1 fruit fly cellular context compared by ENCODE assay signal in the genomic region with DNA sequence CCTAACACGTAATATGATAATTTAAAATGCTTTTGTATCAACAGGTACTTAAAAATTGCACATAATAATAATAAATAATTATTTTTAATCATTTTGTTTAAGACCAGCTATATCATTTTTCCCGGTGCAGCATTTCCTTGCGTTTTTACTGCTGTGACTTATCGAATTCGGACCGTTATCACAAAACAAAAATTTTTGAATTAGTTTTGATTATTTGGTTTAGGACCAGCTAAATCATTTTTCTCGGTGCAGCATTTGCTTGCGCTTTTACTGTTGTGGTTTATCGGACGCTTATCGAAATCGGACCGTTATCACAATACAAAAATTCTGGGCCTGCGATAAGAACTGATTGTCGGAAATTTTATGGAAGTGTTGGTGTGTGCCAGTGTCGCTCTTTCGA.
TF ChIP-seq lines count a peak whose summit lies in the region.

No protein-coding gene starts in this region.

TF ChIP-seq in whole organism, embryonic, 481 proteins besides CTCF, POLR2A, EP300 and RAD21 (continued from another document and continues in another):
- TF ChIP-seq wek (GFP tag; optimal IDR thresholded peaks at IDR 0.05; lab: Kevin White, UChicago), result peak; percentile 55
- TF ChIP-seq CG31224 (GFP tag; IDR thresholded peaks at IDR 0.05; lab: Robert Waterston, UW), result peak; percentile 57; the same call in 1 of the 2 replicates
- peak; percentile 66 for TF ChIP-seq trem (tag; optimal IDR thresholded peaks at IDR 0.05; lab: Kevin White, UChicago)
- peak; percentile 75; the same call in 2 of the 3 replicates for TF ChIP-seq Mrtf (GFP tag; IDR thresholded peaks at IDR 0.05; lab: Robert Waterston, UW)
- peak; percentile 85 for TF ChIP-seq CoRest (tag; optimal IDR thresholded peaks at IDR 0.05; lab: Kevin White, UChicago)
- TF ChIP-seq CG12104 (GFP tag; optimal IDR thresholded peaks at IDR 0.05; lab: Kevin White, UChicago), result peak; percentile 74
- no peak for TF ChIP-seq BEAF-32 (GFP tag; optimal IDR thresholded peaks at IDR 0.05; lab: Kevin White, UChicago)
- peak; percentile 89 for TF ChIP-seq zf30C (GFP tag; optimal IDR thresholded peaks at IDR 0.05; lab: Kevin White, UChicago)
- TF ChIP-seq hth (optimal IDR thresholded peaks at IDR 0.05; lab: Kevin White, UChicago), result no peak
- peak; percentile 91 for TF ChIP-seq sens (GFP tag; lab: Kevin White, UChicago)
- peak; percentile 79 for TF ChIP-seq gsb-n (tag; optimal IDR thresholded peaks at IDR 0.05; lab: Kevin White, UChicago)
- TF ChIP-seq ato (GFP tag; IDR thresholded peaks at IDR 0.05; lab: Robert Waterston, UW; ENCODE audit: partially characterized antibody), result no peak
- peak; percentile 8 for TF ChIP-seq Atf3 (GFP tag; optimal IDR thresholded peaks at IDR 0.05; lab: Kevin White, UChicago)
- TF ChIP-seq Poxn (GFP tag; IDR thresholded peaks at IDR 0.05; lab: Robert Waterston, UW), result no peak
- TF ChIP-seq Camta (GFP tag; optimal IDR thresholded peaks at IDR 0.05; lab: Kevin White, UChicago), result peak; percentile 42
- no peak; the same call in 1 of the 3 replicates for TF ChIP-seq CG11456 (GFP tag; IDR thresholded peaks at IDR 0.05; lab: Robert Waterston, UW)
- peak; percentile 60 for TF ChIP-seq CG3407 (GFP tag; optimal IDR thresholded peaks at IDR 0.05; lab: Kevin White, UChicago)
- TF ChIP-seq Kr (GFP tag; optimal IDR thresholded peaks at IDR 0.05; lab: Kevin White, UChicago), result no peak
- peak; percentile 80 for TF ChIP-seq CG2875 (GFP tag; optimal IDR thresholded peaks at IDR 0.05; lab: Kevin White, UChicago)
- peak; percentile 65 for TF ChIP-seq CG18764 (GFP tag; optimal IDR thresholded peaks at IDR 0.05; lab: Kevin White, UChicago)
- peak; percentile 84 for TF ChIP-seq grau (tag; optimal IDR thresholded peaks at IDR 0.05; lab: Kevin White, UChicago)
- TF ChIP-seq CG5180 (GFP tag; optimal IDR thresholded peaks at IDR 0.05; lab: Kevin White, UChicago), result peak; percentile 47
- TF ChIP-seq CG8924 (tag; optimal IDR thresholded peaks at IDR 0.05; lab: Kevin White, UChicago), result peak; percentile 86
- TF ChIP-seq CG8089 (GFP tag; optimal IDR thresholded peaks at IDR 0.05; lab: Kevin White, UChicago), result peak; percentile 23
- TF ChIP-seq onecut (GFP tag; IDR thresholded peaks at IDR 0.05; lab: Robert Waterston, UW), result peak; percentile 65
- peak; percentile 90 for TF ChIP-seq CG11695 (GFP tag; IDR thresholded peaks at IDR 0.05; lab: Robert Waterston, UW)
- TF ChIP-seq CG3163 (GFP tag; optimal IDR thresholded peaks at IDR 0.05; lab: Kevin White, UChicago), result no peak
- peak; percentile 24; the same call in 1 of the 2 replicates for TF ChIP-seq ham (GFP tag; IDR thresholded peaks at IDR 0.05; lab: Robert Waterston, UW)
- no peak for TF ChIP-seq chinmo (GFP tag; IDR thresholded peaks at IDR 0.05; lab: Robert Waterston, UW; ENCODE audit: partially characterized antibody)
- peak; percentile 74 for TF ChIP-seq CG6765 (GFP tag; optimal IDR thresholded peaks at IDR 0.05; lab: Kevin White, UChicago)
- no peak for TF ChIP-seq klu (GFP tag; IDR thresholded peaks at IDR 0.05; lab: Robert Waterston, UW)
- TF ChIP-seq exex (tag; optimal IDR thresholded peaks at IDR 0.05; lab: Kevin White, UChicago), result peak; percentile 79
- TF ChIP-seq mirr (GFP tag; optimal IDR thresholded peaks at IDR 0.05; lab: Kevin White, UChicago), result peak; percentile 78
- TF ChIP-seq CG8388 (GFP tag; optimal IDR thresholded peaks at IDR 0.05; lab: Kevin White, UChicago), result peak; percentile 74
- TF ChIP-seq fd64A (GFP tag; optimal IDR thresholded peaks at IDR 0.05; lab: Kevin White, UChicago), result no peak
- peak; percentile 89 for TF ChIP-seq CG17361 (GFP tag; IDR thresholded peaks at IDR 0.05; lab: Robert Waterston, UW)
- TF ChIP-seq Oli (tag; optimal IDR thresholded peaks at IDR 0.05; lab: Kevin White, UChicago), result peak; percentile 84
- peak; percentile 74; the same call in 1 of the 2 replicates for TF ChIP-seq CG14014 (GFP tag; IDR thresholded peaks at IDR 0.05; lab: Robert Waterston, UW)
- TF ChIP-seq pum (GFP tag; optimal IDR thresholded peaks at IDR 0.05; lab: Kevin White, UChicago), result peak; percentile 43
- TF ChIP-seq CG31365 (tag; optimal IDR thresholded peaks at IDR 0.05; lab: Kevin White, UChicago), result no peak
- peak; percentile 85 for TF ChIP-seq Hmr (GFP tag; optimal IDR thresholded peaks at IDR 0.05; lab: Kevin White, UChicago)
- no peak for TF ChIP-seq CG6791 (GFP tag; IDR thresholded peaks at IDR 0.05; lab: Robert Waterston, UW; ENCODE audit: partially characterized antibody)
- TF ChIP-seq TFAM (GFP tag; optimal IDR thresholded peaks at IDR 0.05; lab: Kevin White, UChicago), result no peak
- no peak for TF ChIP-seq kni (GFP tag; optimal IDR thresholded peaks at IDR 0.05; lab: Kevin White, UChicago)
- TF ChIP-seq CG1647 (GFP tag; optimal IDR thresholded peaks at IDR 0.05; lab: Kevin White, UChicago), result peak; percentile 25
- TF ChIP-seq CG12744 (GFP tag; optimal IDR thresholded peaks at IDR 0.05; lab: Kevin White, UChicago), result peak; percentile 47
- TF ChIP-seq ro (GFP tag; IDR thresholded peaks at IDR 0.05; lab: Robert Waterston, UW), result no peak
- TF ChIP-seq pho (GFP tag; optimal IDR thresholded peaks at IDR 0.05; lab: Kevin White, UChicago), result peak; percentile 36
- peak; percentile 70 for TF ChIP-seq CG18011 (GFP tag; optimal IDR thresholded peaks at IDR 0.05; lab: Kevin White, UChicago)
- peak; percentile 17 for TF ChIP-seq NK7.1 (GFP tag; optimal IDR thresholded peaks at IDR 0.05; lab: Kevin White, UChicago)
- TF ChIP-seq dan (GFP tag; IDR thresholded peaks at IDR 0.05; lab: Robert Waterston, UW), result no peak
- peak; percentile 75 for TF ChIP-seq CG12219 (GFP tag; optimal IDR thresholded peaks at IDR 0.05; lab: Kevin White, UChicago)
- peak; percentile 81 for TF ChIP-seq CG10979 (tag; optimal IDR thresholded peaks at IDR 0.05; lab: Kevin White, UChicago)
- TF ChIP-seq dpn (GFP tag; optimal IDR thresholded peaks at IDR 0.05; lab: Kevin White, UChicago), result peak; percentile 78 to 79
- TF ChIP-seq CG16813 (GFP tag; IDR thresholded peaks at IDR 0.05; lab: Robert Waterston, UW; ENCODE audit: partially characterized antibody), result no peak
- 0 out of 2 replicates have a peak, but pooled peaks have one; percentile 7 for TF ChIP-seq CG43689 (GFP tag; IDR thresholded peaks at IDR 0.05; lab: Robert Waterston, UW)
- TF ChIP-seq Hr39 (optimal IDR thresholded peaks at IDR 0.05; lab: Kevin White, UChicago), result no peak
- no peak for TF ChIP-seq pzg (GFP tag; optimal IDR thresholded peaks at IDR 0.05; lab: Kevin White, UChicago)
- TF ChIP-seq CG30403 (GFP tag; optimal IDR thresholded peaks at IDR 0.05; lab: Kevin White, UChicago), result peak; percentile 87
- TF ChIP-seq CG2116 (GFP tag; optimal IDR thresholded peaks at IDR 0.05; lab: Kevin White, UChicago), result peak; percentile 51
- peak; percentile 55 for TF ChIP-seq E2f2 (GFP tag; IDR thresholded peaks at IDR 0.05; lab: Robert Waterston, UW)
- TF ChIP-seq Doc3 (GFP tag; IDR thresholded peaks at IDR 0.05; lab: Robert Waterston, UW; ENCODE audit: partially characterized antibody), result no peak
- TF ChIP-seq CG10147 (GFP tag; optimal IDR thresholded peaks at IDR 0.05; lab: Kevin White, UChicago), result peak; percentile 71
- TF ChIP-seq NC2α (GFP tag; optimal IDR thresholded peaks at IDR 0.05; lab: Kevin White, UChicago), result no peak
- TF ChIP-seq CG2199 (GFP tag; IDR thresholded peaks at IDR 0.05; lab: Robert Waterston, UW), result no peak
- TF ChIP-seq Taf1 (GFP tag; IDR thresholded peaks at IDR 0.05; lab: Robert Waterston, UW), result peak; percentile 48; the same call in 1 of the 2 replicates
- no peak for TF ChIP-seq CG10321 (GFP tag; IDR thresholded peaks at IDR 0.05; lab: Robert Waterston, UW)
- no peak for TF ChIP-seq CG7271 (tag; optimal IDR thresholded peaks at IDR 0.05; lab: Kevin White, UChicago)
- TF ChIP-seq gsb (GFP tag; IDR thresholded peaks at IDR 0.05; lab: Robert Waterston, UW), result no peak; the same call in 1 of the 2 replicates
- TF ChIP-seq lmd (GFP tag; IDR thresholded peaks at IDR 0.05; lab: Robert Waterston, UW), result peak; percentile 76; the same call in 1 of the 2 replicates
- peak; percentile 40 for TF ChIP-seq HLH54F (GFP tag; optimal IDR thresholded peaks at IDR 0.05; lab: Kevin White, UChicago)
- peak; percentile 70 for TF ChIP-seq CG5953 (GFP tag; IDR thresholded peaks at IDR 0.05; lab: Robert Waterston, UW)
- TF ChIP-seq CG12299 (tag; optimal IDR thresholded peaks at IDR 0.05; lab: Kevin White, UChicago), result peak; percentile 53
- peak; percentile 42 for TF ChIP-seq Lhr (GFP tag; optimal IDR thresholded peaks at IDR 0.05; lab: Kevin White, UChicago)
- TF ChIP-seq CG12769 (tag; optimal IDR thresholded peaks at IDR 0.05; lab: Kevin White, UChicago), result peak; percentile 71
- TF ChIP-seq Stat92E (GFP tag; optimal IDR thresholded peaks at IDR 0.05; lab: Kevin White, UChicago), result peak in 1 of 3 experiments; percentile 34
- peak; percentile 83 for TF ChIP-seq CG13424 (tag; optimal IDR thresholded peaks at IDR 0.05; lab: Kevin White, UChicago)
- TF ChIP-seq unc-4 (GFP tag; IDR thresholded peaks at IDR 0.05; lab: Robert Waterston, UW; ENCODE audit: partially characterized antibody), result no peak
- TF ChIP-seq Deaf1 (tag; optimal IDR thresholded peaks at IDR 0.05; lab: Kevin White, UChicago), result peak; percentile 46
- peak; percentile 72 for TF ChIP-seq gcm (GFP tag; optimal IDR thresholded peaks at IDR 0.05; lab: Kevin White, UChicago)
- peak; percentile 75 for TF ChIP-seq seq (GFP tag; IDR thresholded peaks at IDR 0.05; lab: Robert Waterston, UW)
- TF ChIP-seq bab2 (GFP tag; optimal IDR thresholded peaks at IDR 0.05; lab: Kevin White, UChicago), result peak; percentile 63
- TF ChIP-seq Spps (tag; optimal IDR thresholded peaks at IDR 0.05; lab: Kevin White, UChicago), result peak; percentile 59
- no peak for TF ChIP-seq emc (GFP tag; optimal IDR thresholded peaks at IDR 0.05; lab: Kevin White, UChicago)
- no peak for TF ChIP-seq hb (GFP tag; IDR thresholded peaks at IDR 0.05; lab: Robert Waterston, UW; ENCODE audit: partially characterized antibody)
- no peak for TF ChIP-seq hbn (GFP tag; IDR thresholded peaks at IDR 0.05; lab: Robert Waterston, UW; ENCODE audit: partially characterized antibody)
- TF ChIP-seq luna (GFP tag; optimal IDR thresholded peaks at IDR 0.05; lab: Kevin White, UChicago), result peak; percentile 14
- peak; percentile 57 for TF ChIP-seq eyg (GFP tag; optimal IDR thresholded peaks at IDR 0.05; lab: Kevin White, UChicago)
- peak; percentile 86 for TF ChIP-seq CG2712 (tag; optimal IDR thresholded peaks at IDR 0.05; lab: Kevin White, UChicago)
- no peak for TF ChIP-seq CG14965 (GFP tag; optimal IDR thresholded peaks at IDR 0.05; lab: Kevin White, UChicago; ENCODE audit: borderline replicate concordance)
- TF ChIP-seq CG12942 (GFP tag; optimal IDR thresholded peaks at IDR 0.05; lab: Kevin White, UChicago), result peak; percentile 70
- TF ChIP-seq tll (GFP tag; optimal IDR thresholded peaks at IDR 0.05; lab: Kevin White, UChicago), result no peak
- TF ChIP-seq dati (GFP tag; IDR thresholded peaks at IDR 0.05; lab: Robert Waterston, UW), result no peak
- no peak for TF ChIP-seq amos (GFP tag; IDR thresholded peaks at IDR 0.05; lab: Robert Waterston, UW; ENCODE audit: partially characterized antibody)
- TF ChIP-seq CG15073 (GFP tag; optimal IDR thresholded peaks at IDR 0.05; lab: Kevin White, UChicago), result peak; percentile 19
- no peak for TF ChIP-seq CG6272 (GFP tag; IDR thresholded peaks at IDR 0.05; lab: Robert Waterston, UW)
- peak; percentile 73 for TF ChIP-seq lbe (GFP tag; optimal IDR thresholded peaks at IDR 0.05; lab: Kevin White, UChicago)
- TF ChIP-seq CG17359 (tag; optimal IDR thresholded peaks at IDR 0.05; lab: Kevin White, UChicago), result peak; percentile 89
- TF ChIP-seq Hr51 (GFP tag; optimal IDR thresholded peaks at IDR 0.05; lab: Kevin White, UChicago), result peak; percentile 28 to 89
- peak; percentile 61 for TF ChIP-seq Mad (GFP tag; optimal IDR thresholded peaks at IDR 0.05; lab: Kevin White, UChicago)
- peak; percentile 76 for TF ChIP-seq odd (GFP tag; optimal IDR thresholded peaks at IDR 0.05; lab: Kevin White, UChicago)
- TF ChIP-seq Sry-δ (GFP tag; optimal IDR thresholded peaks at IDR 0.05; lab: Kevin White, UChicago), result peak; percentile 19
- TF ChIP-seq MESR4 (GFP tag; optimal IDR thresholded peaks at IDR 0.05; lab: Kevin White, UChicago), result no peak
- no peak for TF ChIP-seq CG6175 (GFP tag; IDR thresholded peaks at IDR 0.05; lab: Robert Waterston, UW)
- TF ChIP-seq Dek (tag; optimal IDR thresholded peaks at IDR 0.05; lab: Kevin White, UChicago), result peak; percentile 80
- peak; percentile 49 for TF ChIP-seq ewg (GFP tag; optimal IDR thresholded peaks at IDR 0.05; lab: Kevin White, UChicago)
- peak; percentile 87 for TF ChIP-seq Xrp1 (GFP tag; IDR thresholded peaks at IDR 0.05; lab: Robert Waterston, UW)
- TF ChIP-seq h (optimal IDR thresholded peaks at IDR 0.05; lab: Kevin White, UChicago), result no peak
- peak; percentile 84 for TF ChIP-seq phol (tag; optimal IDR thresholded peaks at IDR 0.05; lab: Kevin White, UChicago)
- TF ChIP-seq Sox100B (GFP tag; optimal IDR thresholded peaks at IDR 0.05; lab: Kevin White, UChicago), result peak; percentile 86
- peak; percentile 60 for TF ChIP-seq MTF-1 (GFP tag; optimal IDR thresholded peaks at IDR 0.05; lab: Kevin White, UChicago; ENCODE audit: borderline replicate concordance)
- peak; percentile 83 for TF ChIP-seq HmgZ (tag; optimal IDR thresholded peaks at IDR 0.05; lab: Kevin White, UChicago)
- peak; percentile 15 for TF ChIP-seq CG31388 (GFP tag; optimal IDR thresholded peaks at IDR 0.05; lab: Kevin White, UChicago)
- peak; percentile 2 for TF ChIP-seq Sin3A (optimal IDR thresholded peaks at IDR 0.05; lab: Kevin White, UChicago)
- peak in 1 of 2 experiments; percentile 5 for TF ChIP-seq crp (GFP tag; optimal IDR thresholded peaks at IDR 0.05; lab: Kevin White, UChicago)
- TF ChIP-seq Ets65A (GFP tag; lab: Kevin White, UChicago), result peak; percentile 91
- peak; percentile 67 for TF ChIP-seq ase (GFP tag; IDR thresholded peaks at IDR 0.05; lab: Robert Waterston, UW)
- peak; percentile 65 for TF ChIP-seq CG18476 (GFP tag; optimal IDR thresholded peaks at IDR 0.05; lab: Kevin White, UChicago)
- peak; percentile 74 for TF ChIP-seq org-1 (GFP tag; optimal IDR thresholded peaks at IDR 0.05; lab: Kevin White, UChicago)
- peak; percentile 80 for TF ChIP-seq nau (GFP tag; optimal IDR thresholded peaks at IDR 0.05; lab: Kevin White, UChicago)
- peak; percentile 87 for TF ChIP-seq ci (GFP tag; IDR thresholded peaks at IDR 0.05; lab: Robert Waterston, UW)
- peak; percentile 83 for TF ChIP-seq CG6813 (GFP tag; optimal IDR thresholded peaks at IDR 0.05; lab: Kevin White, UChicago)
- peak; percentile 82 for TF ChIP-seq row (GFP tag; IDR thresholded peaks at IDR 0.05; lab: Robert Waterston, UW)
- peak; percentile 62 for TF ChIP-seq CG3065 (GFP tag; optimal IDR thresholded peaks at IDR 0.05; lab: Kevin White, UChicago)
- TF ChIP-seq stwl (tag; optimal IDR thresholded peaks at IDR 0.05; lab: Kevin White, UChicago), result no peak
- peak; percentile 38 for TF ChIP-seq CG7987 (GFP tag; optimal IDR thresholded peaks at IDR 0.05; lab: Kevin White, UChicago)
